Worm (Caenorhabditis elegans) whole organism, L1 larva: ENCODE results near the gene Y46E12A.2.

Experiments
- aly-2 ChIP-seq: fragments of 150-350 bp; optimal IDR thresholded peaks from 2 replicates; lab custom pipeline; 2014; ENCODE audit warnings: missing biosample characterization, missing genetic modification characterization
- ceh-8 ChIP-seq: fragments of 200-800 bp; sonication (Bioruptor generic); optimal IDR thresholded peaks from 2 replicates; lab custom pipeline; 2018; ENCODE audit warnings: mild to moderate bottlenecking, missing genetic modification characterization, moderate library complexity, missing compliant biosample characterization

Y46E12A.2 gene

DNA sequence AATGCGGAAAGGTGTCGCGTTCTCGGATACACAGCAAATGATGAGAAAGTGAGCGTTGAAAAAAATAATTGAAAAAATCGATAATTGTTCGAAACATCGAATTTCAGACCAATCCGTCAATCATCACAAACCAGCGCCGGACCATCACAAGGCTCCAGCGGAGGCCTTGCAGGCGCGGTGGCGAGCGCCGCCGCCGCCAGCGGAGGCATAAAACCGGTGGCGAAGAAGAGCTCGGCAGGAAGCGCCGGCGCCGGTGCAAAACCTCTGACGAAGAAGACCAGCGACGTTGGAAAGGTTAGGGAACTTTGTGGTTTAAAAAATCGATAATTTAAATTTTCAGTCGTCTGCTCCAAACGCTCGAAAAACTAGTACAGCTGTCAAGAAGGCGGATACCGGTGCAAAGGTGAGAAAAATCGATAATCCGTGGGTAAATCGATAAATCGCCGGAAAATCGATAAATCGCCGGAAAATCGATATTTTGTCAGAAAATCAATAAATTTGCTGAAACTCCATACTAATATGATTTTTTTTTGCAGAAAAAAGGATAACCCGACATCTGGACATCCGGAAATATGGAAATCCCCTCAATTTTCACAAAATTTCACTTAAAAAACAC lies 47.6 kb downstream of the Y46E12A.2 start:
- no peak for TF ChIP-seq aly-2 (tag; lab: Kevin White, UChicago)
- TF ChIP-seq ceh-8 (GFP tag; lab: Kevin White, UChicago): peak; percentile 64
